Worm (Caenorhabditis elegans): Measurements from ENCODE around the gene rab-21.

- TF ChIP-seq nhr-12 (tag; optimal IDR thresholded peaks at IDR 0.05) (no peak), nhr-77 (tag; optimal IDR thresholded peaks at IDR 0.05) (no peak), ceh-9 (tag; optimal IDR thresholded peaks at IDR 0.05) (no peak), ceh-28 (tag; optimal IDR thresholded peaks at IDR 0.05) (no peak), ceh-16 (tag; optimal IDR thresholded peaks at IDR 0.05) (no peak), pha-4 (tag; optimal IDR thresholded peaks at IDR 0.05) (no peak), daf-12 (tag; optimal IDR thresholded peaks at IDR 0.05) (no peak), elt-3 (tag; optimal IDR thresholded peaks at IDR 0.05) (no peak), nfya-1 (tag; optimal IDR thresholded peaks at IDR 0.05; ENCODE audit: insufficient read depth) (peak; percentile 60)
Observed at ce11 chrII:8683933-8684332, 30.9 kb downstream of the rab-21 start.
